Worm (Caenorhabditis elegans) whole organism, L4 larva: ENCODE data around the gene Y47D3A.21.

Experiments used
- aha-1 ChIP-seq: fragments of 150-350 bp; peaks from one replicate; lab custom pipeline; 2014; ENCODE audit warnings: missing biosample characterization, missing genetic modification characterization
- arid-1 ChIP-seq: fragments of 200-800 bp; sonication (Bioruptor generic); conservative IDR thresholded peaks from 2 replicates; pipeline ENCODE4 v1.3.6; 2022; ENCODE audit warnings: missing genetic modification reagents, missing genetic modification characterization, missing compliant biosample characterization
- ceh-28 ChIP-seq: fragments of 150-350 bp; optimal IDR thresholded peaks from 2 replicates; lab custom pipeline; 2014; ENCODE audit warnings: missing biosample characterization, missing genetic modification reagents, missing genetic modification characterization
- ceh-32 ChIP-seq: sonication (generic microtip); optimal IDR thresholded peaks from 2 replicates; lab custom pipeline; 2016; ENCODE audit warnings: mild to moderate bottlenecking, missing genetic modification characterization, missing compliant biosample characterization; ENCODE audit not compliant: poor library complexity
- ces-1 ChIP-seq: fragments of 150-350 bp; sonication (generic microtip); optimal IDR thresholded peaks from 4 replicates; lab custom pipeline; 2014; ENCODE audit warnings: missing biosample characterization, missing genetic modification reagents, missing genetic modification characterization
- daf-16 ChIP-seq, 3 experiments: sonication (generic microtip); optimal IDR thresholded peaks; 2 replicates each; lab custom pipeline; 2016 to 2017; ENCODE audit warnings: missing genetic modification characterization in 3 of 3, missing genetic modification reagents in 3 of 3, mild to moderate bottlenecking in 2 of 3, missing compliant biosample characterization in 2 of 3, missing biosample characterization in 1 of 3, moderate library complexity in 1 of 3
- daf-8 ChIP-seq: fragments of 200-800 bp; sonication (Bioruptor generic); IDR thresholded peaks from 2 replicates; pipeline ENCODE4 v1.3.6; 2022; ENCODE audit warnings: missing genetic modification characterization, missing compliant biosample characterization
- dmd-6 ChIP-seq: fragments of 200-800 bp; sonication (Bioruptor generic); IDR thresholded peaks from 2 replicates; pipeline ENCODE4 v1.3.6; 2022; ENCODE audit warnings: missing genetic modification reagents, missing genetic modification characterization, missing compliant biosample characterization
- dmd-9 ChIP-seq: fragments of 200-800 bp; sonication (Bioruptor generic); IDR thresholded peaks from 2 replicates; pipeline ENCODE4 v1.3.6; 2022; ENCODE audit warnings: missing genetic modification reagents, missing genetic modification characterization, missing compliant biosample characterization
- dve-1 ChIP-seq: sonication (generic microtip); optimal IDR thresholded peaks from 2 replicates; lab custom pipeline; 2017; ENCODE audit warnings: antibody characterized with exemption, mild to moderate bottlenecking, missing genetic modification characterization, missing compliant biosample characterization; ENCODE audit not compliant: insufficient read depth
- egl-27 ChIP-seq: sonication (generic microtip); optimal IDR thresholded peaks from 3 replicates; lab custom pipeline; 2017; ENCODE audit warnings: missing biosample characterization, missing genetic modification reagents, missing genetic modification characterization
- fkh-10 ChIP-seq: fragments of 150-350 bp; optimal IDR thresholded peaks from 2 replicates; lab custom pipeline; 2014; ENCODE audit warnings: missing biosample characterization, missing genetic modification reagents, missing genetic modification characterization
- hif-1 ChIP-seq, 2 experiments: sonication (generic microtip); optimal IDR thresholded peaks; 2 replicates each; lab custom pipeline; 2016 to 2017; ENCODE audit warnings: missing compliant biosample characterization in 2 of 2, missing genetic modification characterization in 2 of 2, missing genetic modification reagents in 2 of 2, missing genotype in 2 of 2, mild to moderate bottlenecking in 1 of 2
- hlh-11 ChIP-seq: fragments of 200-800 bp; sonication (Bioruptor generic); optimal IDR thresholded peaks from 2 replicates; lab custom pipeline; 2018; ENCODE audit warnings: mild to moderate bottlenecking, missing genetic modification characterization, missing compliant biosample characterization
- hlh-30 ChIP-seq: sonication (generic microtip); optimal IDR thresholded peaks from 2 replicates; lab custom pipeline; 2017; ENCODE audit warnings: antibody characterized with exemption, mild to moderate bottlenecking, missing genetic modification characterization, missing compliant biosample characterization; ENCODE audit not compliant: insufficient read depth
- hmg-1.1 ChIP-seq: fragments of 200-800 bp; sonication (Bioruptor generic); IDR thresholded peaks from 2 replicates; pipeline ENCODE4 v1.3.6; 2022; ENCODE audit warnings: missing genetic modification reagents, missing genetic modification characterization, missing compliant biosample characterization
- lin-38 ChIP-seq: fragments of 200-800 bp; sonication (Bioruptor generic); IDR thresholded peaks from 2 replicates; pipeline ENCODE4 v1.3.6; 2022; ENCODE audit warnings: missing genetic modification reagents, missing genetic modification characterization, missing compliant biosample characterization
- lsy-2 ChIP-seq, 2 experiments: fragments of 150-350 bp in 1 of 2; sonication (generic microtip) in 1 of 2; optimal IDR thresholded peaks; 2 replicates each; lab custom pipeline; 2014 to 2017; ENCODE audit warnings: missing biosample characterization in 2 of 2, missing genetic modification characterization in 2 of 2
- madf-5 ChIP-seq, 2 experiments: fragments of 200-800 bp; sonication (Bioruptor generic); IDR thresholded peaks; 2 replicates each; pipeline ENCODE4 v1.3.6; 2022; ENCODE audit warnings: missing compliant biosample characterization in 2 of 2, missing genetic modification characterization in 2 of 2
- mdl-1 ChIP-seq, 2 experiments: fragments of 150-350 bp in 1 of 2; sonication (generic microtip) in 1 of 2; optimal IDR thresholded peaks; 2 replicates each; lab custom pipeline; 2014 to 2017; ENCODE audit warnings: missing biosample characterization in 2 of 2, missing genetic modification characterization in 2 of 2
- mdt-29 ChIP-seq: fragments of 200-800 bp; sonication (Bioruptor generic); IDR thresholded peaks from 2 replicates; pipeline ENCODE4 v1.3.6; 2022; ENCODE audit warnings: missing genetic modification reagents, missing genetic modification characterization, missing compliant biosample characterization
- mep-1 ChIP-seq: fragments of 150-350 bp; sonication (generic microtip); optimal IDR thresholded peaks from 3 replicates; lab custom pipeline; 2014; ENCODE audit warnings: missing biosample characterization, missing genetic modification characterization
- mes-2 ChIP-seq: sonication (generic microtip); optimal IDR thresholded peaks from 2 replicates; lab custom pipeline; 2016; ENCODE audit warnings: missing genotype, mild to moderate bottlenecking, missing genetic modification characterization, missing compliant biosample characterization; ENCODE audit not compliant: poor library complexity, severe bottlenecking
- mxl-3 ChIP-seq: fragments of 200-800 bp; sonication (Bioruptor generic); optimal IDR thresholded peaks from 2 replicates; lab custom pipeline; 2018; ENCODE audit warnings: mild to moderate bottlenecking, missing genetic modification characterization, missing compliant biosample characterization
- nhr-10 ChIP-seq: fragments of 150-350 bp; optimal IDR thresholded peaks from 2 replicates; lab custom pipeline; 2014; ENCODE audit warnings: missing biosample characterization, missing genetic modification characterization
- nhr-11 ChIP-seq: fragments of 150-350 bp; optimal IDR thresholded peaks from 2 replicates; lab custom pipeline; 2014; ENCODE audit warnings: missing biosample characterization, missing genetic modification characterization
- nhr-28 ChIP-seq: fragments of 150-350 bp; optimal IDR thresholded peaks from 2 replicates; lab custom pipeline; 2014; ENCODE audit warnings: missing biosample characterization, missing genetic modification characterization
- nhr-48 ChIP-seq: sonication (generic microtip); optimal IDR thresholded peaks from 2 replicates; lab custom pipeline; 2016; ENCODE audit warnings: mild to moderate bottlenecking, missing genetic modification characterization, missing compliant biosample characterization
- nhr-77 ChIP-seq: fragments of 150-350 bp; optimal IDR thresholded peaks from 2 replicates; lab custom pipeline; 2014; ENCODE audit warnings: missing biosample characterization, missing genetic modification characterization
- pqm-1 ChIP-seq: sonication (generic microtip); optimal IDR thresholded peaks from 2 replicates; lab custom pipeline; 2017; ENCODE audit warnings: missing biosample characterization, missing genetic modification characterization
- skn-1 ChIP-seq: fragments of 150-350 bp; optimal IDR thresholded peaks from 2 replicates; lab custom pipeline; 2014; ENCODE audit warnings: missing biosample characterization, missing genetic modification characterization
- snpc-1.2 ChIP-seq: fragments of 200-800 bp; sonication (Bioruptor generic); IDR thresholded peaks from 2 replicates; pipeline ENCODE4 v1.3.6; 2022; ENCODE audit warnings: missing genetic modification reagents, missing genetic modification characterization, missing compliant biosample characterization
- spr-1 ChIP-seq: sonication (generic microtip); optimal IDR thresholded peaks from 2 replicates; lab custom pipeline; 2016; ENCODE audit warnings: mild to moderate bottlenecking, missing genetic modification characterization, missing compliant biosample characterization
- unc-130 ChIP-seq: sonication (generic microtip); optimal IDR thresholded peaks from 2 replicates; lab custom pipeline; 2016; ENCODE audit warnings: missing genetic modification reagents, missing genetic modification characterization, missing compliant biosample characterization
- unc-62 ChIP-seq, 3 experiments: fragments of 150-350 bp in 1 of 3; sonication (generic microtip); optimal IDR thresholded peaks in 2 of 3; peaks in 1 of 3; 1 replicate in 1 of 3; 2 replicates in 2 of 3; lab custom pipeline; 2014 to 2017; ENCODE audit warnings: missing biosample characterization in 3 of 3, missing genetic modification characterization in 3 of 3, missing genetic modification reagents in 3 of 3, missing genotype in 1 of 3
- zfp-2 ChIP-seq: sonication (generic microtip); optimal IDR thresholded peaks from 2 replicates; lab custom pipeline; 2016; ENCODE audit warnings: mild to moderate bottlenecking, missing genetic modification characterization, missing compliant biosample characterization
- zip-2 ChIP-seq: fragments of 150-350 bp; optimal IDR thresholded peaks from 2 replicates; lab custom pipeline; 2014; ENCODE audit warnings: missing biosample characterization, missing genetic modification characterization
- ztf-7 ChIP-seq: fragments of 150-350 bp; optimal IDR thresholded peaks from 2 replicates; lab custom pipeline; 2014; ENCODE audit warnings: missing biosample characterization, missing genetic modification characterization

Y47D3A.21 gene

ce11 chrIII:11243421-11243820, 35.3 kb downstream of the Y47D3A.21 start (continued):
- TF ChIP-seq mdl-1 (tag; optimal IDR thresholded peaks at IDR 0.05; lab: Kevin White, UChicago), result peak in 1 of 2 experiments; percentile 80
- TF ChIP-seq madf-5 (GFP tag; IDR thresholded peaks at IDR 0.05; lab: Robert Waterston, UW), result no peak
- TF ChIP-seq skn-1, result no peak
- peak; percentile 69 for TF ChIP-seq hmg-1.1 (GFP tag; lab: Robert Waterston, UW)
- no peak for TF ChIP-seq nhr-10 (tag; lab: Kevin White, UChicago)
- TF ChIP-seq nhr-77 (tag; lab: Kevin White, UChicago), result peak; percentile 59
- peak; percentile 50 for TF ChIP-seq lin-38 (GFP tag; lab: Robert Waterston, UW)
- TF ChIP-seq mep-1 (tag; lab: Kevin White, UChicago), result peak; percentile 91
- TF ChIP-seq hif-1 (tag; optimal IDR thresholded peaks at IDR 0.05; lab: Kevin White, UChicago), result peak in 1 of 2 experiments; percentile 49
- no peak for TF ChIP-seq daf-8 (GFP tag; lab: Robert Waterston, UW)
- TF ChIP-seq nhr-48 (tag; lab: Kevin White, UChicago), result peak; percentile 50
- no peak for TF ChIP-seq dmd-9 (GFP tag; lab: Robert Waterston, UW)
- peak; percentile 30 to 74 for TF ChIP-seq lsy-2 (tag; optimal IDR thresholded peaks at IDR 0.05; lab: Kevin White, UChicago)
- TF ChIP-seq arid-1, result 0 out of 2 replicates have a peak, but pooled peaks have one; percentile 14
- TF ChIP-seq mdt-29, result no peak
- TF ChIP-seq mxl-3, result peak; percentile 57
- TF ChIP-seq ztf-7 (tag; lab: Kevin White, UChicago), result peak; percentile 6
- TF ChIP-seq daf-16 (GFP tag; optimal IDR thresholded peaks at IDR 0.05; lab: Kevin White, UChicago), result no peak
- peak; percentile 74 for TF ChIP-seq daf-16 (tag; optimal IDR thresholded peaks at IDR 0.05; lab: Kevin White, UChicago)
- peak; percentile 69 for TF ChIP-seq ceh-28
- TF ChIP-seq ceh-32 (tag; lab: Kevin White, UChicago), result no peak
- TF ChIP-seq spr-1 (tag; lab: Kevin White, UChicago), result peak; percentile 57
- TF ChIP-seq mes-2 (tag; lab: Kevin White, UChicago), result peak; percentile 76
- TF ChIP-seq aha-1, result peak; percentile 16
- peak; percentile 14 for TF ChIP-seq nhr-11
- no peak for TF ChIP-seq snpc-1.2 (GFP tag; lab: Robert Waterston, UW)
- TF ChIP-seq hlh-30, result peak; percentile 87
- TF ChIP-seq, all 104 proteins: peak for 32

ce11 chrIII:11241583-11242187, 37.0 kb downstream of the Y47D3A.21 start:
- no peak for TF ChIP-seq unc-130
- no peak for TF ChIP-seq mdl-1 (tag; optimal IDR thresholded peaks at IDR 0.05; lab: Kevin White, UChicago)
- no peak for TF ChIP-seq egl-27 (tag; lab: Kevin White, UChicago)
- peak; percentile 89 for TF ChIP-seq pqm-1
- no peak for TF ChIP-seq madf-5 (GFP tag; IDR thresholded peaks at IDR 0.05; lab: Robert Waterston, UW)
- no peak for TF ChIP-seq zfp-2 (tag; lab: Kevin White, UChicago)
- no peak for TF ChIP-seq fkh-10
- TF ChIP-seq unc-62 (GFP tag; optimal IDR thresholded peaks at IDR 0.05 in 1 of 2; lab: Kevin White, UChicago), result peak in 1 of 2 experiments; percentile 54
- no peak for TF ChIP-seq unc-62 (tag; optimal IDR thresholded peaks at IDR 0.05; lab: Kevin White, UChicago)
- no peak for TF ChIP-seq zip-2 (tag; lab: Kevin White, UChicago)
- TF ChIP-seq dmd-6 (GFP tag; lab: Robert Waterston, UW), result peak; percentile 38; the same call in 1 of the 2 replicates
- peak; percentile 46 for TF ChIP-seq hlh-11 (tag; lab: Kevin White, UChicago)
- peak; percentile 69 for TF ChIP-seq aha-1
- peak; percentile 96 for TF ChIP-seq nhr-28 (tag; lab: Kevin White, UChicago)
- no peak for TF ChIP-seq daf-16 (GFP tag; optimal IDR thresholded peaks at IDR 0.05; lab: Kevin White, UChicago)
- peak; percentile 21 for TF ChIP-seq daf-16 (tag; optimal IDR thresholded peaks at IDR 0.05; lab: Kevin White, UChicago)
- no peak for TF ChIP-seq ces-1 (GFP tag; lab: Kevin White, UChicago)
- peak; percentile 3 for TF ChIP-seq dve-1 (tag; lab: Kevin White, UChicago)
